Worm (Caenorhabditis elegans): ENCODE measurements around the gene Y75B8A.8.

DNA sequence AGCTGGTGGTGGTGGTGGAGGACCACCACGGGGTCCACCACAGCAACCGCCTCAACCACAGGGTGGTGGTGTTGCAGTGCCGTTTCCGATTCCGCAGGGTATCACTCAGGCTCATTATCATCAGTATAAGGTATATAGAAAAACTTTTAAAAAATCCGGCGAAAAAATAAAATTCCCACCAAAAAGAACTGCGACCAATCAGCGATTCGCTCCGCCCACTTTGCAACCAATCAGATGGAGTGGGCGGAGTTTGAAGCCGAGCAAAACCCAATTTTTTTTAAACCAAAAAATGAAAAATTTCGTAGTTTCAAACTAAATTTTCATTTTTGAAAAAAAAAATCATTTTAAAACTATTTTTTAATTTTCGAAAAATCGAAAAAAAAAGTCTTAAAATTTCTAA, 371 bp downstream of the Y75B8A.8 start:
- TF ChIP-seq dpl-1 (GFP tag; optimal IDR thresholded peaks at IDR 0.05): no peak
- no peak for TF ChIP-seq tbx-9 (tag; optimal IDR thresholded peaks at IDR 0.05; ENCODE audit: borderline replicate concordance)
- no peak for TF ChIP-seq F49E8.2 (tag; optimal IDR thresholded peaks at IDR 0.05; ENCODE audit: insufficient read depth)
- no peak for TF ChIP-seq pha-4 (tag; optimal IDR thresholded peaks at IDR 0.05)
- no peak for TF ChIP-seq snpc-4 (GFP tag; optimal IDR thresholded peaks at IDR 0.05)
- TF ChIP-seq snpc-4 (tag; optimal IDR thresholded peaks at IDR 0.05): no peak
- no peak for TF ChIP-seq lin-26 (GFP tag; IDR thresholded peaks at IDR 0.05)
- TF ChIP-seq him-1 (tag; optimal IDR thresholded peaks at IDR 0.05): no peak
- TF ChIP-seq lsl-1 (GFP tag; optimal IDR thresholded peaks at IDR 0.05): no peak
- TF ChIP-seq ceh-40 (GFP tag; IDR thresholded peaks at IDR 0.05): no peak
- no peak for TF ChIP-seq ztf-3 (GFP tag; optimal IDR thresholded peaks at IDR 0.05)
- no peak for TF ChIP-seq fkh-3 (tag; optimal IDR thresholded peaks at IDR 0.05)

All from whole organism, young adult.